Worm (Caenorhabditis elegans) whole organism, L2 larva: ENCODE measurements around the gene T14E8.2.

Source experiments
- C34F6.9 ChIP-seq: fragments of 150-350 bp; optimal IDR thresholded peaks from 2 replicates; lab custom pipeline; 2014; ENCODE audit warnings: missing biosample characterization, missing genetic modification characterization
- F13H6.1 ChIP-seq: sonication (generic microtip); optimal IDR thresholded peaks from 2 replicates; lab custom pipeline; 2016; ENCODE audit warnings: missing genetic modification characterization, missing compliant biosample characterization
- R02D3.7 ChIP-seq: fragments of 150-350 bp; optimal IDR thresholded peaks from 2 replicates; lab custom pipeline; 2014; ENCODE audit warnings: missing biosample characterization, missing genetic modification characterization
- Y55F3AM.14 ChIP-seq: fragments of 200-800 bp; sonication (Bioruptor generic); optimal IDR thresholded peaks from 2 replicates; lab custom pipeline; 2018; ENCODE audit warnings: mild to moderate bottlenecking, missing genetic modification characterization, missing compliant biosample characterization
- ZK546.5 ChIP-seq: sonication (generic microtip); optimal IDR thresholded peaks from 2 replicates; lab custom pipeline; 2017; ENCODE audit warnings: missing biosample characterization, missing genetic modification characterization
- aly-2 ChIP-seq: fragments of 150-350 bp; optimal IDR thresholded peaks from 2 replicates; lab custom pipeline; 2014; ENCODE audit warnings: missing biosample characterization, missing genetic modification characterization
- ama-1 ChIP-seq: fragments of 150-350 bp; optimal IDR thresholded peaks from 2 replicates; lab custom pipeline; 2018; ENCODE audit warnings: inconsistent platforms
- blmp-1 ChIP-seq: sonication (generic microtip); optimal IDR thresholded peaks from 2 replicates; lab custom pipeline; 2017; ENCODE audit warnings: missing genetic modification characterization, mild to moderate bottlenecking, missing compliant biosample characterization, antibody characterized with exemption, moderate library complexity; ENCODE audit not compliant: insufficient read depth
- ceh-16 ChIP-seq: fragments of 150-350 bp; optimal IDR thresholded peaks from 2 replicates; lab custom pipeline; 2014; ENCODE audit warnings: missing biosample characterization, missing genetic modification characterization
- crh-2 ChIP-seq: sonication (generic microtip); optimal IDR thresholded peaks from 2 replicates; lab custom pipeline; 2017; ENCODE audit warnings: missing biosample characterization, missing genetic modification characterization
- dmd-4 ChIP-seq: sonication (generic microtip); optimal IDR thresholded peaks from 2 replicates; lab custom pipeline; 2017; ENCODE audit warnings: missing biosample characterization, missing genetic modification characterization
- egl-27 ChIP-seq: sonication (generic microtip); optimal IDR thresholded peaks from 3 replicates; lab custom pipeline; 2017; ENCODE audit warnings: missing biosample characterization, missing genetic modification reagents, missing genetic modification characterization
- elt-1 ChIP-seq: fragments of 150-350 bp; optimal IDR thresholded peaks from 2 replicates; lab custom pipeline; 2014; ENCODE audit warnings: missing biosample characterization, missing genetic modification characterization
- elt-3 ChIP-seq: sonication (generic microtip); optimal IDR thresholded peaks from 2 replicates; lab custom pipeline; 2017; ENCODE audit warnings: missing biosample characterization, missing genetic modification characterization
- fos-1 ChIP-seq: fragments of 150-350 bp; optimal IDR thresholded peaks from 2 replicates; lab custom pipeline; 2014; ENCODE audit warnings: missing biosample characterization, missing genetic modification characterization
- gmeb-1 ChIP-seq: fragments of 150-350 bp; optimal IDR thresholded peaks from 2 replicates; lab custom pipeline; 2014; ENCODE audit warnings: missing biosample characterization, missing genetic modification characterization
- lin-13 ChIP-seq: fragments of 150-350 bp; optimal IDR thresholded peaks from 2 replicates; lab custom pipeline; 2014; ENCODE audit warnings: missing biosample characterization, missing genetic modification reagents, missing genetic modification characterization
- lin-39 ChIP-seq: fragments of 150-350 bp; optimal IDR thresholded peaks from 2 replicates; lab custom pipeline; 2014; ENCODE audit warnings: missing biosample characterization, missing genetic modification reagents, missing genetic modification characterization
- lsy-2 ChIP-seq, 2 experiments: fragments of 150-350 bp in 1 of 2; sonication (generic microtip) in 1 of 2; optimal IDR thresholded peaks; 2 replicates each; lab custom pipeline; 2014 to 2017; ENCODE audit warnings: missing biosample characterization in 2 of 2, missing genetic modification characterization in 2 of 2
- mab-5 ChIP-seq: fragments of 150-350 bp; optimal IDR thresholded peaks from 2 replicates; lab custom pipeline; 2014; ENCODE audit warnings: missing biosample characterization, missing genetic modification characterization
- mbf-1 ChIP-seq: sonication (generic microtip); optimal IDR thresholded peaks from 2 replicates; lab custom pipeline; 2017; ENCODE audit warnings: missing biosample characterization, missing genetic modification characterization
- mdl-1 ChIP-seq, 2 experiments: fragments of 150-350 bp in 1 of 2; sonication (generic microtip) in 1 of 2; optimal IDR thresholded peaks; 2 replicates each; lab custom pipeline; 2017; ENCODE audit warnings: missing biosample characterization in 2 of 2, missing genetic modification characterization in 2 of 2
- nhr-10 ChIP-seq: sonication (generic microtip); optimal IDR thresholded peaks from 2 replicates; lab custom pipeline; 2017; ENCODE audit warnings: missing biosample characterization, missing genetic modification characterization
- nhr-11 ChIP-seq: fragments of 150-350 bp; optimal IDR thresholded peaks from 2 replicates; lab custom pipeline; 2014; ENCODE audit warnings: missing biosample characterization, missing genetic modification characterization
- nhr-12 ChIP-seq: fragments of 150-350 bp; optimal IDR thresholded peaks from 2 replicates; lab custom pipeline; 2014; ENCODE audit warnings: missing biosample characterization, missing genetic modification characterization
- nhr-129 ChIP-seq: fragments of 150-350 bp; optimal IDR thresholded peaks from 2 replicates; lab custom pipeline; 2014; ENCODE audit warnings: missing biosample characterization, missing genetic modification characterization
- nhr-21 ChIP-seq: fragments of 150-350 bp; optimal IDR thresholded peaks from 2 replicates; lab custom pipeline; 2014; ENCODE audit warnings: missing biosample characterization, missing genetic modification characterization
- nhr-23 ChIP-seq: fragments of 150-350 bp; optimal IDR thresholded peaks from 2 replicates; lab custom pipeline; 2014; ENCODE audit warnings: missing biosample characterization, missing genetic modification reagents, missing genetic modification characterization
- nhr-6 ChIP-seq: fragments of 150-350 bp; optimal IDR thresholded peaks from 2 replicates; lab custom pipeline; 2014; ENCODE audit warnings: missing biosample characterization, missing genetic modification characterization
- peb-1 ChIP-seq: fragments of 150-350 bp; optimal IDR thresholded peaks from 2 replicates; lab custom pipeline; 2014; ENCODE audit warnings: missing biosample characterization, missing genetic modification characterization
- sem-4 ChIP-seq: fragments of 150-350 bp; optimal IDR thresholded peaks from 2 replicates; lab custom pipeline; 2014; ENCODE audit warnings: missing biosample characterization, missing genetic modification reagents, missing genetic modification characterization
- skn-1 ChIP-seq: sonication (generic microtip); optimal IDR thresholded peaks from 2 replicates; lab custom pipeline; 2017; ENCODE audit warnings: missing biosample characterization, missing genetic modification characterization
- sma-3 ChIP-seq: sonication (generic microtip); optimal IDR thresholded peaks from 2 replicates; lab custom pipeline; 2016; ENCODE audit warnings: missing genetic modification reagents, missing genetic modification characterization, missing compliant biosample characterization
- sma-9 ChIP-seq, 2 experiments: fragments of 150-350 bp in 1 of 2; sonication (generic microtip) in 1 of 2; optimal IDR thresholded peaks; 2 replicates each; lab custom pipeline; 2014 to 2016; ENCODE audit warnings: missing genetic modification characterization in 2 of 2, mild to moderate bottlenecking in 1 of 2, missing biosample characterization in 1 of 2, missing compliant biosample characterization in 1 of 2, missing genetic modification reagents in 1 of 2, moderate library complexity in 1 of 2
- snpc-4 ChIP-seq: fragments of 150-350 bp; optimal IDR thresholded peaks from 2 replicates; lab custom pipeline; 2014; ENCODE audit warnings: missing biosample characterization, missing genetic modification characterization
- unc-55 ChIP-seq: fragments of 150-350 bp; sonication (generic microtip); optimal IDR thresholded peaks from 3 replicates; lab custom pipeline; 2014; ENCODE audit warnings: missing biosample characterization, missing genetic modification reagents, missing genetic modification characterization
- unc-62 ChIP-seq: fragments of 150-350 bp; optimal IDR thresholded peaks from 2 replicates; lab custom pipeline; 2014; ENCODE audit warnings: missing biosample characterization, missing genetic modification reagents, missing genetic modification characterization
- zag-1 ChIP-seq: fragments of 150-350 bp; optimal IDR thresholded peaks from 2 replicates; lab custom pipeline; 2014; ENCODE audit warnings: missing biosample characterization, missing genetic modification characterization
- ztf-1 ChIP-seq: fragments of 200-800 bp; sonication (Bioruptor generic); conservative IDR thresholded peaks from 2 replicates; pipeline ENCODE4 v1.3.6; 2022; ENCODE audit warnings: missing genetic modification characterization, missing compliant biosample characterization
- ztf-11 ChIP-seq: sonication (generic microtip); optimal IDR thresholded peaks from 2 replicates; lab custom pipeline; 2017; ENCODE audit warnings: missing biosample characterization, missing genetic modification characterization

T14E8.2 gene

DNA sequence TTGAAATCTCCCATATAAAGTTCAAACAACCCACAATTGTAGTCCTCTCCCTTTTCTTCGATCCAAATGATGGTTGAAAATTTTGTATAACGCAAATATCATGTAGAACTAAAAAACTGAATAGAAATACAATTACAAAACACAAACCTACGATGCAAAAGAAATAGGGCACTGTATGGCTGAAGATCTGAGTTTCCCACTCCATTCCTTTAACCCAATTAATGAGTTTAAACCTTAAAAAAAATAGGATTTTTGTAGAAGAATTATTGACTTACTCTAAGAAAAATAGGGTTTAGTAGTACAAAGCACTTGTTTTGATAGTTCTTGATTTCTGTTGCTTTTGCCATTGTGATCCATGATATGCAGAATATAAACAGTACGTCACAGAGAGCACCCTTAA is 40.6 kb downstream of the T14E8.2 start:
- TF ChIP-seq egl-27 (tag; lab: Kevin White, UChicago) = no peak
- no peak for TF ChIP-seq elt-1 (tag; lab: Kevin White, UChicago)
- TF ChIP-seq Y55F3AM.14 (GFP tag; lab: Kevin White, UChicago) = no peak
- no peak for TF ChIP-seq C34F6.9 (tag; lab: Kevin White, UChicago)
- no peak for TF ChIP-seq ceh-16
- no peak for TF ChIP-seq elt-3 (tag; lab: Kevin White, UChicago)
- TF ChIP-seq unc-62 = no peak

DNA sequence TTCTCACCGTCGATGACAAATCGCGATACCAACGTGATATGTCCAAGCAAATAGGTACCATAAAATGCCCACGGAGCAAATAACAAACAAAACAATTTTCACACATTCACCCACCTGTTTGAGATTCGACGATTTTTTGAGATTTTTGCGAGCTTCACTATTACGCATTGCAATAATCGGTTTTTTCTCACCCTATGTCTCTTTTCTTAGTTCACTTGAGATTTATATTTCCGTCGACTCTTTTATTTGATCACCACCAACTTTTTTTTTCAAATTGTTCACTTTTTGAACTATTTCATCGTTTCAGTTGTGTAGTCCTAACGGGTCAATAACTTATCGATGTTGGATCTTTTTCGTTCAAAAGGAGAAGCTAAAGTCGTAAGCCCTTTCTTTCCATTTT is 45.7 kb downstream of the T14E8.2 start, which contains the start of gene fbxl-4:
fbxl-4 (plus strand) TSS at position 301 of the 400 bp plus-strand sequence.
- TF ChIP-seq sma-3 (GFP tag; lab: Kevin White, UChicago) (no peak), nhr-10 (tag; lab: Kevin White, UChicago) (no peak), ZK546.5 (no peak), lsy-2 (tag; optimal IDR thresholded peaks at IDR 0.05; lab: Kevin White, UChicago) (no peak), crh-2 (no peak), R02D3.7 (tag; lab: Kevin White, UChicago) (no peak), zag-1 (tag; lab: Kevin White, UChicago) (no peak), sma-9 (GFP tag; optimal IDR thresholded peaks at IDR 0.05; lab: Kevin White, UChicago) (no peak), sma-9 (tag; optimal IDR thresholded peaks at IDR 0.05; lab: Kevin White, UChicago) (no peak), mbf-1 (tag; lab: Kevin White, UChicago) (no peak), peb-1 (tag; lab: Kevin White, UChicago) (no peak), dmd-4 (tag; lab: Kevin White, UChicago) (no peak), blmp-1 (no peak), F13H6.1 (tag; lab: Kevin White, UChicago) (no peak), egl-27 (tag; lab: Kevin White, UChicago) (no peak), unc-55 (GFP tag; lab: Kevin White, UChicago) (no peak), ztf-1 (GFP tag; lab: Robert Waterston, UW) (no peak), C34F6.9 (tag; lab: Kevin White, UChicago) (no peak)
- TF ChIP-seq, all 48 proteins: peak for 0

DNA sequence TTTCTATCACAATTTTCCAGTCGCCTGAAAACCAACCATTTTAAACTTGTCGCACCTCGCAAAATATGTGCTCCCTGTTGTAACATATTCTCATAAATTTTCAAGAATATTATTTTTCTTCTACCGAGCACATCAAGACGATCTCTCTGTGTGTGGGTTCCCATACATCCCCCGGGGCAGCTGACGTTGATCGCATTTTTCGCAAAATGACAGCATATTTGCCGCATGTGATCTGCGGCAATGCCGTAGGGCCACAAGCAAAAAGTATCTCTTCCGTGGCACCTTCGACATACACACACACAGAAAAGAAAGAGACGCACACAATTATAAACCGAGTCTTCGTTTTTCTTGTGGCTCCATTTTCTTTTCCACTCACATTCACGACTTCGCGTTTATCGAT is 48.9 kb downstream of the T14E8.2 start:
- TF ChIP-seq ztf-11 (tag; lab: Kevin White, UChicago) = no peak
- no peak for TF ChIP-seq ztf-1 (GFP tag; lab: Robert Waterston, UW)
- TF ChIP-seq egl-27 (tag; lab: Kevin White, UChicago) = no peak
- peak; percentile 21 for TF ChIP-seq sma-9 (GFP tag; optimal IDR thresholded peaks at IDR 0.05; lab: Kevin White, UChicago)
- TF ChIP-seq sma-9 (tag; optimal IDR thresholded peaks at IDR 0.05; lab: Kevin White, UChicago) = no peak
- TF ChIP-seq ama-1 (lab: Kevin White, UChicago) = no peak
- TF ChIP-seq C34F6.9 (tag; lab: Kevin White, UChicago) = no peak
- peak; percentile 67 for TF ChIP-seq nhr-129 (tag; lab: Kevin White, UChicago)
- TF ChIP-seq nhr-23 (tag; lab: Kevin White, UChicago) = no peak
- no peak for TF ChIP-seq ceh-16
- no peak for TF ChIP-seq mbf-1 (tag; lab: Kevin White, UChicago)
- TF ChIP-seq peb-1 (tag; lab: Kevin White, UChicago) = no peak
- TF ChIP-seq skn-1 (tag; lab: Kevin White, UChicago) = no peak
- TF ChIP-seq elt-3 (tag; lab: Kevin White, UChicago) = no peak
- TF ChIP-seq blmp-1 = no peak
- TF ChIP-seq crh-2 = no peak
- no peak for TF ChIP-seq snpc-4
- no peak for TF ChIP-seq lin-13 (GFP tag; lab: Kevin White, UChicago)
- no peak for TF ChIP-seq nhr-6 (tag; lab: Kevin White, UChicago)
- TF ChIP-seq dmd-4 (tag; lab: Kevin White, UChicago) = no peak
- no peak for TF ChIP-seq R02D3.7 (tag; lab: Kevin White, UChicago)
- no peak for TF ChIP-seq lin-39 (tag; lab: Kevin White, UChicago)
- no peak for TF ChIP-seq ZK546.5
- TF ChIP-seq nhr-21 (tag; lab: Kevin White, UChicago) = no peak
- no peak for TF ChIP-seq aly-2 (tag; lab: Kevin White, UChicago)
- peak; percentile 63 for TF ChIP-seq F13H6.1 (tag; lab: Kevin White, UChicago)
- no peak for TF ChIP-seq elt-1 (tag; lab: Kevin White, UChicago)
- TF ChIP-seq, all 48 proteins: peak for 3

DNA sequence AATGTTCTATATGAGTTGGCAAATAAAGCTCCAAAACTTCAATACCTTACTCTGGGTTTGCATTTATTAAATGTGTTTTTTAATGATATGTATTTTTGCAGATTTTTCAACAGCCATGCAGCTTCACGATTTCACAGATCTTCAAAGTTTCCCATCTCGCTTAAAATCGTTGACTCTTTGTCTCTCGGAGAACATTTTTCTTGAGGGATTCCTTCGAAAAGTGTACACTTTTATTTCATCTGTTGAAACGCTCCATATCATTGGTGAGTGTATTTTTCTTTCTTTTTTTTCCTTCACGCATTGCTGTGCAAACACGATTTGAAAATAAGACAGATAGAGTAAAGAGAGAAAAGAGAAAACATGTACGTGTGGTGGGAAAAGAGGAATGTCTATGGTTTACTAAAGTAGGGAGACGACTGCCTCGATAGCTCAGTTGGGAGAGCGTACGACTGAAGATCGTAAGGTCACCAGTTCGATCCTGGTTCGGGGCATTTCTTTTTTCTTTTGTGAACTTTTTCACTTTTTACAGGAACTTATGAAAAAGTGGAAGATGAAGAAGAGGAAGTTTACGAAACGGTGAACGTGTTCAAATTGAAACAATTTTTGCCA is 50.5 kb downstream of the T14E8.2 start:
- peak; percentile 25 for TF ChIP-seq nhr-6 (tag; lab: Kevin White, UChicago)
- TF ChIP-seq R02D3.7 (tag; lab: Kevin White, UChicago) = no peak
- peak; percentile 81 for TF ChIP-seq F13H6.1 (tag; lab: Kevin White, UChicago)
- TF ChIP-seq dmd-4 (tag; lab: Kevin White, UChicago) = no peak
- peak; percentile 46 for TF ChIP-seq fos-1 (tag; lab: Kevin White, UChicago)
- no peak for TF ChIP-seq sem-4
- TF ChIP-seq nhr-11 (tag; lab: Kevin White, UChicago) = peak; percentile 15
- TF ChIP-seq skn-1 (tag; lab: Kevin White, UChicago) = peak; percentile 44
- TF ChIP-seq lin-39 (tag; lab: Kevin White, UChicago) = no peak
- TF ChIP-seq mab-5 (tag; lab: Kevin White, UChicago) = peak; percentile 29
- TF ChIP-seq crh-2 = peak; percentile 63
- peak; percentile 81 for TF ChIP-seq unc-55 (GFP tag; lab: Kevin White, UChicago)
- TF ChIP-seq gmeb-1 = peak; percentile 66
- TF ChIP-seq mdl-1 (tag; optimal IDR thresholded peaks at IDR 0.05; lab: Kevin White, UChicago) = peak in 1 of 2 experiments; percentile 1
- peak; percentile 53 for TF ChIP-seq nhr-21 (tag; lab: Kevin White, UChicago)
- TF ChIP-seq lin-13 (GFP tag; lab: Kevin White, UChicago) = peak; percentile 61
- TF ChIP-seq nhr-129 (tag; lab: Kevin White, UChicago) = peak; percentile 91
- TF ChIP-seq C34F6.9 (tag; lab: Kevin White, UChicago) = peak; percentile 29
- TF ChIP-seq ama-1 (lab: Kevin White, UChicago) = no peak
- peak; percentile 40 for TF ChIP-seq snpc-4
- TF ChIP-seq egl-27 (tag; lab: Kevin White, UChicago) = peak; percentile 70
- no peak for TF ChIP-seq nhr-10 (tag; lab: Kevin White, UChicago)
- TF ChIP-seq lsy-2 (tag; optimal IDR thresholded peaks at IDR 0.05; lab: Kevin White, UChicago) = peak; percentile 35 to 70
- TF ChIP-seq Y55F3AM.14 (GFP tag; lab: Kevin White, UChicago) = no peak
- no peak for TF ChIP-seq nhr-12
- peak; percentile 83 for TF ChIP-seq sma-9 (GFP tag; optimal IDR thresholded peaks at IDR 0.05; lab: Kevin White, UChicago)
- TF ChIP-seq sma-9 (tag; optimal IDR thresholded peaks at IDR 0.05; lab: Kevin White, UChicago) = no peak
